Worm (Caenorhabditis elegans): ENCODE measurements around the gene C49F5.7.
"Not testable (repeated sequence)": the region's sequence is repeated elsewhere in the genome, so short reads cannot be mapped to it uniquely, and the experiment has no call there.

The C49F5.7 gene

DNA sequence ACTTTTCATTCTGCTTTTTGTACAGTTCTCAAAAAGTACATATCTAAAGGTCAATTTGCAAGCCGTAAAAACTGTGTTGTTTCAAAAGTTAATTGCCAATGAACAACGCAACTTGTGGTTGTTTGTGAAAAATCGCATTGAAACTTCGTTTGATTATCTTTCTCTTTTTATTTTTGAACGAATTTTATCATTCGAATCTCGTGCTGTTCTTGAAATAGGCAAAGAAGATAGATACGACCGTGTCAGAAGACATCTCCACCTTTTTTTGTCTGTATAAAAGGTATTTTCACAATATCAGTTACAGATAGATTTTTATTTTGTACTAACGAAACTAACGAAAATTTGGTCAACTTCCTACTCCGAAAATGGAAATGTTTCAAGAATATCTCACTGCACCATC is at the start of gene C49F5.7:
Gene C49F5.7, plus strand, starts transcription at position 301 of the 400 bp plus-strand sequence.
- no peak for TF ChIP-seq unc-62 (GFP tag; optimal IDR thresholded peaks at IDR 0.05)

DNA sequence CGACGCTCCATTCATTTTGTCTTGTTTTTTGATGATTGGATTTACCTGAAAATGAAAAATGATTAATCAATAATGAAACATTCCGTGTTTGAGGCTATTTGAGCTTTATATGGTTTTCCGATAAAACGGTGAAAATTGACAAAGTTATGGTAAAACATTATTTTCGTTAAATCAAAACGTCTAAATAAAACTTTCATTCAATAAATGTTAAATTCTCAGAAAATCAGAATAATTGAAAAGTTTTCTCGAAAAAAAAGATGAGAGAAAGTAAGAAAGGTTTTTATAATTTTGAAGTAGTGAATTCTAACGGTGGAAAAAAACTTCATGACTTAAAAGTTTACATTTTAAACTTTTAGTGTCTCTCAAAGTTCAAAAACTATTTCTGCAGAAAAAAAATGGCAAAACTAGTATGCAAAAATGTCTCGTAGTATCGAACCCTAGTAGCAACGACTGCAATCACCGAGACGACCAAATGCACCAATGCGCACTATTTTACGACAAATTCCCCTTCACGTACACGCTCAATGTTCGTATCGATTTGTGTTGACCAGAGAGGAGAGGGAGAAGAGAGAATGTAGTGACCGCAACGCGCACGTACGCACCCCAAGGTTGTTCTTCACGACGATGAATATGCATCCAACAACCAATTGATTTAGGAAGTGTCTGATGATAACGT is 47.7 kb upstream of the C49F5.7 start, which contains the start of gene nfya-1:
Gene nfya-1, minus strand, starts transcription at position 51 of the 676 bp plus-strand sequence.
- TF ChIP-seq unc-62 (GFP tag; optimal IDR thresholded peaks at IDR 0.05): no peak

DNA sequence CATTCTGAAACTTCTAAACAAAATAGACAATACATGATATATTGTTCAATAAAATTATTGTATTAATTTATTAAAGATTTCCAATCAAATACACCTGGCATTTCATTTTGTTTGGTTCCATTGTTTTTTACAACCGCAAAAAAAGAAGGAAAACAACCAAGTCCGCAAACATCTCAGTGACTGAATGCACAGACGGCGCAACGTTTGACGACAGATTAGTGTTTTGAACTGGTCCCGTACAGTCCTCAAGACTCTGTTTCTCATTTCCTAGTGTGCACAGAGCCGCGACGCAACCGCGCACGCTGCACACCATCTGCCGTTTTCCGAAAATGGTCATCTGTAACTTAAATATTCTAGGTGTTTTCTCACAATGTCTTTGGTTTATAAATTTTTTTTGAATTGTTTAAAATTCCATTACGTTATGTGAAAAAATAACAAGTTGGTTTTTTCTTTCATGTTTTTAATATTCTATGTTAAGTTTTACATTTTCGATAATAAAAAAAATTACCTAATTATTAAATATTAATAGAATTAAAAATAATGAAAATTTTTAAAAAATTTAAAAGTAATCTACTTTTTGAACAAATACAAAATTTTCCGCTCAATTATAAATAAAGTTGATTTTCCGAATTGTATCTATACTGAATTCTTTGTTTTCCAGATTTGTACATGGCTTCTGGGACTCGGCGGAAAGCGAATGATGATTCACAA is 46.2 kb upstream of the C49F5.7 start, which contains the start of gene lsd-1:
Gene lsd-1, plus strand, starts transcription at position 661 of the 711 bp plus-strand sequence.
- no peak for TF ChIP-seq unc-62 (GFP tag; optimal IDR thresholded peaks at IDR 0.05)

DNA sequence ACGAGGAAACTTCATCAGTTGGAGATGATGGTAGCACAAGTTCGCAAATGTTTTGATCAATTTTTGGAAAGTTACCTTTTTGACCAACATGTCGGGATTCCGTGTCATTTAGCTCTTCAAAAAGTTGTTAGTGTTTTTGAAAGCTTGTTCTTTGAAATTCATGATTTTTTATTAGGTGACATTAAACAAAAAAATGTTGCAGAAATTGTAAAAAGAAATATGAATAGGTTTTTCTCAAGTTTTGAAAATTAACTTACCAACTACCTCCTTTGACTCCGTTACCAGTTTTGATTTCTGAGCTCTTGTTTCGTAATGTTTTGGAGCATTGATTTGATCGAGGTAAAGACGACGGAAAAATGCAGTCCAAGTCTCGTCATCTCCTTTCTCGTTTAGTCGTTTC is 42.5 kb upstream of the C49F5.7 start:
- no peak for TF ChIP-seq unc-62 (GFP tag; optimal IDR thresholded peaks at IDR 0.05)

DNA sequence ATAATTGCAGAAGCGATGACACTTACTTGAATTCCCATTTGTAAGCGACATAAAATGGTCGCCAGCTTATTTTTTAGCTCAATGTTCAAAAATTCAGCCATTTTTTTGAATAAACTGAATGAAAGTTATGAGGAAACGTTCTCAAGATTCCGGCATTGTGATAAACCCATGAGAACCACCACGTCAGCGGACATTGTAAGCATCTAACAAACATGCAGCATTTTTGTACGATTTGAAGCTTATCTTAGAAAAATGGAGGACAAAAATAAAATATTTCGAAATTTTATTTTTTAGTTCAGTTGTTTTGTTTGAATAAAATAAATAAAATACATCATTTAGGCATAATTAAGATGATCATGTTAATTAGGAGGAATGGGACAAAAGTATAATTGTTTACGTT is 41.4 kb upstream of the C49F5.7 start, which contains the start of gene T08D10.4:
Gene T08D10.4, minus strand, starts transcription at position 101 of the 400 bp plus-strand sequence.
- TF ChIP-seq unc-62 (GFP tag; optimal IDR thresholded peaks at IDR 0.05): no peak

DNA sequence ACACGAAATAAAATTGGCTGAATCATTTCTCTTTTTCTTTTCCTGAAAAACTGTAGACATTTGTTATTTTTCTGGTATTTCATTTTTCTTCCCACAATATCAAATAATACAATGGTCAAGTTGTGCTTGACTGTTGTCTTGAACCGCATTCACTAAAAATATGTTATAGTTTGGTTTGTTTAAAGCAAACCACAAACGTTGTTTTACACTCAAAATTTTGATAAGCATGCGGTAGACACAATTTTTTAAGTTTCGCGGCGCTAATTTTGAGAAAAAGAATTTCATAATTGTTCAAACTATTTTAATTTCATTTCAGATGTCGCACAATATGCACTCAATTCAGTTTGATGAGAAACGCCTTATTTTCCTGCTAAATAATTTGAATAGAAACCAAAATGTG is 39.5 kb upstream of the C49F5.7 start, which contains the start of gene T08D10.3:
Gene T08D10.3, plus strand, starts transcription at position 301 of the 400 bp plus-strand sequence.
- no peak for TF ChIP-seq unc-62 (GFP tag; optimal IDR thresholded peaks at IDR 0.05)

DNA sequence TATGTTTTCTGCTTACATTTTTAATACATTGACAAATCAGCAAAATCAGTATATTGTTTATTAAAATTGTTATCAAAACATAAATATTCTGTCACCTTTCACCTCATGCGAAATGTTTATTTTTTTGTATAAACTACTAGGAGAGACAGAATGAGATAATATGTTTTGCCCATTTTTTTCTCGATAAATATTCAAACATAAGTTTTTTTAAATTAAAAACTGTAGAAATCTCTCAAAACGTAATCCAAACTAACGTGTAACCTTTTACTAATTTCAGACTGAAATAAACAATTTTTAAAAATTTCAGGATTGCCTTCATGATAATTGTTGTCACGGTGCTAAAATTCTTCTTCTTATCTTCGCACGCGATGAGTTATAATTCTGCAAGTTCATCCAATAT is 37.3 kb upstream of the C49F5.7 start, which contains the start of gene T08D10.5:
Gene T08D10.5, plus strand, starts transcription at position 301 of the 400 bp plus-strand sequence.
- TF ChIP-seq unc-62 (GFP tag; optimal IDR thresholded peaks at IDR 0.05): no peak

DNA sequence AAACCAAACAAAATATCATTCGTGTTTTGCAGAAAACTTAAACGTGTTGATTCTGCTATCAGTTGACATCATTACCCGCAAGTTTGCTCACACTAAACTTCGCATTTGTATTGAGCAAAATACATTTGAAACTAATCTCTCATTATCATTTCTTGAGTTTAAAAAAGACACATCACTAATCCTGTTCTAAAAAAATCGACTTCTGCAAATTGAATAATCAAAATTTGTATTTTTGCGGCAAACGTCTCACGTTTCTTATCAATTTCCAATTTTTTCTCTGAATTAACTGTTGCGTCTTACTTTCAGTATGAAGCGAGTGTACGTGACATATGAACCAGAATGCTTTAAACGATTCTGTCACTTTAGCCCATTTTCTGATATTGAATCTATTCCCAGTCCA is 34.7 kb upstream of the C49F5.7 start, which contains the start of gene C49F5.8:
Gene C49F5.8, plus strand, starts transcription at position 301 of the 400 bp plus-strand sequence.
- no peak for TF ChIP-seq unc-62 (GFP tag; optimal IDR thresholded peaks at IDR 0.05)

DNA sequence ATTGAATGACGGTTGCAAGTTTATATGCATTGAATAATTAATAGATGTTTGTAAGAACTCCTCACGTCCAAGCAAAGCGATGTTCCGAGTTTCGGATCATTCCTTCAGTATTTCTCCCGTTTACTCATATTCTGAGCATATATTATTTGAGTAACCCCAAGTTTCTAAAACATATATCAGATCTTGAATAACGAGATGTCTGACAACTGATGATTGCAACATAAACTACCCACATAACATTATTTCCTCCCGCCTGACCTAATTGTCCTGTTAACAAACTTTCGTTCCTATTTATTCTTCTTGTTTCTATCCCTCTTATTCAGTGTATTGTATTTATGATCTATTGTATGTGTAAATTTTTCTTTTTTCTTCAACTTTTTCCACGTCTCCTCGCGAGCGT is 33.5 kb upstream of the C49F5.7 start, which contains the start of gene C49F5.13:
Gene C49F5.13, plus strand, starts transcription at position 301 of the 400 bp plus-strand sequence.
- not testable (repeated sequence) for TF ChIP-seq unc-62 (GFP tag; optimal IDR thresholded peaks at IDR 0.05)

DNA sequence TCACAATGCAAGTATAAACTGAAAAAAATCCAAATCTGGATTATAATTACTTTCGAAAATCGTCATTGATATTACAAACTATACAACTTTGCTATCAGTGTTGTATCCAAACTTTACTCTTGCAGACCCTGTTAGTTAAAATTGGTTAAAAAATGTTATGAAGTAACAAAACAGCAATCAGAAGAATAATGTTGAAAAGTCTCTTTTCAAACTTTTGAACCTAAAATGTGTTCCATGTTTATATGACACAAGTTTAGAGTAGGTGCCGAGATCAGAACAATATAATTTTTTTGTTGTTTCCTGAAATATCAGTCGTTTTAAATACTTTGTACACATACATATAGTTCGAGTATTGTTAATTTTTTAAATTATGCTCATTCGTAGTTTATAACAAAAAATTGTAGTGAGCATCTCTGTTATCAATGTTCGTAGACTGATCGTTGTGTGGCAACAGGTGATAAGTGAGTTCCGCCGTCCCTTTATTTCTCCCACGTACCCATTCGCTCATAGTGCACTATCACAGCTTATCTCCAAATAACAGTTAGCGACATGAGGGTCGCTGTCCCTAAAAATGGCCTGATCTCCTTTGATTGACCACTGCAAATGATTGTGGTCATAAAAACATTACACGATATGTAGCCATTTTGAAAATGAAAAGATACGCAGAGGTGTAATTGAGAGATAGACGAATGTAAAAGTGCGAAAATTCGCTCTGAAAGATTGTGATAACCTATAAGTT is 32.4 kb upstream of the C49F5.7 start:
- TF ChIP-seq unc-62 (GFP tag; optimal IDR thresholded peaks at IDR 0.05): no peak

DNA sequence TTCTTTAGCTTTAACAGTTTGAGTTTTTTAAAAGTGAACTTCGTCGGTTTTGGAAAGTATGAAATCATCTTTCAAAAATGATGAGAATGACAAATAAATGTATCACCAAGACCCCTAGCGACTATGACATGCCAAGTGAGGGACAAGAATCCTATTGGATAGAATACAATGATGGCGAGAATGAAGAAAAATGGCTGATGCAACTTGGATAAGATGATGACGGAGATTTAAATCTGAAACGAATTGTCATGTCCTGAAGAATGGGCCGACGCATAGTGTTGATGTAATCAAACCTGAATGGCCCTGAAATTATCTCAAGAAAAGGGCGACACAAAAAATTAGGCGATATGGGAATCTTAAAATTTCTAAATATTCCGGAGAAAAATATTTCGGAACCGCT is 30.9 kb upstream of the C49F5.7 start:
- no peak for TF ChIP-seq unc-62 (GFP tag; optimal IDR thresholded peaks at IDR 0.05)

DNA sequence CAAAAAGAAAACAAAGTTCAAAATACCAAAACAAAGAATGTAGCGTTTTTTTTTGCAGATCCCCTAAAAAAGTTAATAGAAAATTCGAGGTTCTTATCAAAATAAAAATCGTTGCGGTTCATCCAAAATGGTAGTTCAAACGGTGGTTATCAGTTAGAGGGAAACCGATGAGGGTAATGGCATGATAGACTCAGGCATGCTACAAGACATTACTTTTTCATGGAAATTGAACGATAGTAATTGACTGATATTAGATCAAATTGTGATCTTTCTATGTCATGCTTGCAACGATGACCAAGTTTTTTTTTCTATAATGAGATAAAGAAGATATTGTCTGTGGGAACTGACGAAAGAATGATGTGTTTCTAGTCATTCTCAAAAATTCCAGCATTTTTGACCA is 30.0 kb upstream of the C49F5.7 start:
- no peak for TF ChIP-seq unc-62 (GFP tag; optimal IDR thresholded peaks at IDR 0.05)

DNA sequence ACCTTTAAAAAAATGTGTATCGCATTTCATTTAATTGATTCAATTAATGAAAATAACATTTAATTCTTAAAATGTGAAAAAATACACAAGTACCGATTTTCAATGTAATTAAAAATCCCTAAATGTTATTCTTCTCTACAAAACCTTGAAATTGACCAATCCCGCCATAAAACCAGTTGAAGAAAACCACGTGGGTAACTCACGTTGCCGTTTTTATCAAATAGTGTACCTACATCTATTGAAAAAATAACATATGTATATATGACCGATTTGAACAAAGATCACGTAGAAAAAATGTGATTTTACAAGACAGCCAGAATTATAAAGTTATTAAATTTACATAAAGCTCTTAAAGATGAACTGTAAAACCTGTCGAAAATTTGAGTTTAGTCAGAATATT is 29.4 kb upstream of the C49F5.7 start:
- TF ChIP-seq unc-62 (GFP tag; optimal IDR thresholded peaks at IDR 0.05): no peak

DNA sequence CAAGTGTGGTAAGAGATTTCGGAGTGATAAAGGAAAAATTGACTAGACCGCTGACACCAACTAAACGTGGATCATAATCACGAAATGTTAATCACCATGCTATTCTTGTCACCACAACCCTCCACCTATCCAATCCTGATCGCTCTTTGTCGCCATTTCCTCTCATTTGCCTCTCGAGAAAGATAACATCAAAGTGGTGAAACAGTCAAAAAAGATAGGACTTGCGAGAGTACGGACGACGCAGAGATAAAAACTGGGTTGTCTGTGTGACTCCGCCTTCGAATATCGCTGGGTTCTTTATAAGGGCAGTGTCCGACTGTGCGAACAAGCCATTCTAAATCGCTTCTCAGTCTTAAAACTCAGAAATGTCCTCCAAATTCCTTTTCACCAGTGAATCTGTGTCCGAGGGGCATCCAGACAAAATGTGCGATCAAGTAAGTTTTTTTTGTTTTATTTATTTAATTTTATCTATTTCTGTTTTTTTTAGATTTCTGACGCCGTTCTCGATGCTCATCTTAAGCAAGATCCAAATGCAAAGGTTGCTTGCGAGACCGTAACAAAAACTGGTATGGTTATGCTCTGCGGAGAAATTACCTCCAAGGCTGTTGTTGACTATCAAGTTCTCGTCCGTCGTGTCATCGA is 28.8 kb upstream of the C49F5.7 start, which contains the start of gene sams-1:
Gene sams-1, plus strand, starts transcription at position 300 of the 642 bp plus-strand sequence.
- TF ChIP-seq unc-62 (GFP tag; optimal IDR thresholded peaks at IDR 0.05): no peak

DNA sequence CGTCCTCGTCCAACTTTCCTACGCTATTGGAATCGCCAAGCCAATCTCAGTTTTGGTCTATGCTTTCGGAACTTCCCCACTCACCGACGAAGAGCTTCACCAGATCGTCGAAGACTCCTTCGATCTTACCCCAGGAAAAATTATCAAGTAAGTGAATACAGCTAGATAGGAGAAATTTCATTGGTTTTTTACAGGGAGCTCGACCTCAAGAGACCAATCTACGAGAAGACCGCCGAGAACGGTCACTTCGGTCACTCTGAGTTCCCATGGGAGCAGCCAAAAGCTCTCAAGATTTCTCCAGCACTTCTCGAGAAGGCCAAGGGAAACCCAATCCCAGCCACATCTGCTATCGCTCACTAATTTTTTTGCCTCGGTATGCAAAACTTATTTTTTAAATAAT is 27.6 kb upstream of the C49F5.7 start:
- no peak for TF ChIP-seq unc-62 (GFP tag; optimal IDR thresholded peaks at IDR 0.05)

Data from whole organism, dauer.